Fruit fly (Drosophila melanogaster) whole organism, pupa: ENCODE data around the gene CG17186.
A peak's percentile ranks its signal among the peaks of the same experiment; 100 is the strongest.

Source experiments
- CG10348 ChIP-seq: fragments of 200-800 bp; sonication (Bioruptor generic); IDR thresholded peaks from 2 replicates; pipeline ENCODE4 v1.3.6; 2022; ENCODE audit warnings: missing biosample characterization, missing genetic modification characterization
- CG12605 ChIP-seq: fragments of 200-800 bp; sonication (Bioruptor generic); IDR thresholded peaks from 2 replicates; pipeline ENCODE4 v1.3.6; 2022; ENCODE audit warnings: missing biosample characterization, missing genetic modification characterization
- CG13204 ChIP-seq: fragments of 200-800 bp; sonication (Bioruptor generic); optimal IDR thresholded peaks from 2 replicates; lab custom pipeline; 2018; ENCODE audit warnings: missing biosample characterization, mild to moderate bottlenecking, missing genetic modification characterization, moderate library complexity
- CG14655 ChIP-seq: fragments of 200-800 bp; sonication (Bioruptor generic); optimal IDR thresholded peaks from 3 replicates; lab custom pipeline; 2017; ENCODE audit warnings: mild to moderate bottlenecking, missing biosample characterization, missing genetic modification reagents, missing genetic modification characterization
- CG15710 ChIP-seq: fragments of 200-800 bp; sonication (Bioruptor generic); optimal IDR thresholded peaks from 2 replicates; lab custom pipeline; 2018; ENCODE audit warnings: missing biosample characterization, mild to moderate bottlenecking, missing genetic modification characterization, moderate library complexity
- CG17806 ChIP-seq: fragments of 200-800 bp; sonication (Bioruptor generic); optimal IDR thresholded peaks from 2 replicates; lab custom pipeline; 2018; ENCODE audit warnings: missing biosample characterization, mild to moderate bottlenecking, missing genetic modification characterization, moderate library complexity
- CG32121 ChIP-seq: fragments of 200-800 bp; sonication (Bioruptor generic); IDR thresholded peaks from 2 replicates; pipeline ENCODE4 v1.3.6; 2022; ENCODE audit warnings: missing biosample characterization, missing genetic modification characterization
- CG34367 ChIP-seq: fragments of 200-800 bp; sonication (Bioruptor generic); optimal IDR thresholded peaks from 2 replicates; lab custom pipeline; 2018; ENCODE audit warnings: missing biosample characterization, mild to moderate bottlenecking, missing genetic modification characterization
- CG4496 ChIP-seq: fragments of 200-800 bp; sonication (Bioruptor generic); IDR thresholded peaks from 3 replicates; pipeline ENCODE4 v1.3.6; 2022; ENCODE audit warnings: missing biosample characterization, missing genetic modification characterization
- CG8159 ChIP-seq: fragments of 200-800 bp; sonication (Bioruptor generic); optimal IDR thresholded peaks from 3 replicates; lab custom pipeline; 2018; ENCODE audit warnings: missing biosample characterization, mild to moderate bottlenecking, missing genetic modification characterization, moderate library complexity
- CG8301 ChIP-seq: fragments of 200-800 bp; sonication (Bioruptor generic); optimal IDR thresholded peaks from 2 replicates; lab custom pipeline; 2018; ENCODE audit warnings: missing biosample characterization, mild to moderate bottlenecking, missing genetic modification characterization
- CG9948 ChIP-seq: fragments of 200-800 bp; sonication (Bioruptor generic); optimal IDR thresholded peaks from 2 replicates; lab custom pipeline; 2018; ENCODE audit warnings: missing biosample characterization, mild to moderate bottlenecking, missing genetic modification characterization, moderate library complexity
- D1 ChIP-seq: fragments of 200-800 bp; sonication (Bioruptor generic); optimal IDR thresholded peaks from 2 replicates; lab custom pipeline; 2018; ENCODE audit warnings: missing biosample characterization, mild to moderate bottlenecking, missing genetic modification characterization, moderate library complexity
- EcR ChIP-seq: fragments of 200-800 bp; sonication (Bioruptor generic); optimal IDR thresholded peaks from 3 replicates; lab custom pipeline; 2019; ENCODE audit warnings: missing biosample characterization, missing genetic modification characterization, mild to moderate bottlenecking, moderate library complexity, missing genetic modification reagents
- Ets98B ChIP-seq: fragments of 200-800 bp; sonication (Bioruptor generic); IDR thresholded peaks from 2 replicates; pipeline ENCODE4 v1.3.6; 2022; ENCODE audit warnings: missing biosample characterization, missing genetic modification characterization
- Pif1A ChIP-seq: fragments of 200-800 bp; sonication (Bioruptor generic); optimal IDR thresholded peaks from 3 replicates; lab custom pipeline; 2016; ENCODE audit warnings: missing biosample characterization, missing genetic modification characterization
- Pif1B ChIP-seq: fragments of 200-800 bp; sonication (Bioruptor generic); optimal IDR thresholded peaks from 3 replicates; lab custom pipeline; 2016; ENCODE audit warnings: missing biosample characterization, missing genetic modification characterization
- Snoo ChIP-seq: fragments of 200-800 bp; sonication (Bioruptor generic); optimal IDR thresholded peaks from 3 replicates; lab custom pipeline; 2017; ENCODE audit warnings: missing biosample characterization, mild to moderate bottlenecking, missing genetic modification characterization, inconsistent platforms
- fd96Ca ChIP-seq: fragments of 200-800 bp; sonication (Bioruptor generic); IDR thresholded peaks from 3 replicates; pipeline ENCODE4 v1.3.6; 2022; ENCODE audit warnings: missing biosample characterization, missing genetic modification characterization
- gl ChIP-seq: fragments of 200-800 bp; sonication (Bioruptor generic); optimal IDR thresholded peaks from 2 replicates; lab custom pipeline; 2018; ENCODE audit warnings: missing biosample characterization, mild to moderate bottlenecking, missing genetic modification characterization
- rn ChIP-seq: fragments of 200-800 bp; sonication (Bioruptor generic); IDR thresholded peaks from 2 replicates; pipeline ENCODE4 v1.3.6; 2022; ENCODE audit warnings: missing biosample characterization, missing genetic modification characterization

The CG17186 gene

DNA sequence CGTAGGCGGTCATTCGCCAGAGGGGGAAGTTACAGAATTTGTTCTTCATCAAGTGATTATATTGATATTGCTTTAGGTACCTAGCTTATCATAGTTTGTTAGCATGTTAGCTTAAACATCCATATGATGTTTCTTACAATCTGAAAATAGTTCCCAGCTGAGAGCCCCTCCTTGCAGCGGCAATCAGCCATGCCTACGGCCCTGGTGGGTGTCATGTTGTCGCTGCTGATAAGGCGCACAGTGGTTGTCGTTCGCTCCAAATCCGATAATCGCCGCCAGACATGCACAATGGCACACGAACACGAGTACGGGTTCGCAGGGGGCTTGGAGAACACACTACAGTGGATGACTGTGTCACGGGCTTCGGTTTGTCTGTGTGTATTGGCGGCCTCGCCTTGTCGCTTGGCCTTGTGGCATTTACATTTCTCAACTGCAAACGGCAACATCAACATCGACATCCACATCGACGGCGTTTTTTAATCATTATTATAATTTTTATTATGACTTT is 28.7 kb upstream of the CG17186 start:
- TF ChIP-seq CG8159 (tag; lab: Kevin White, UChicago) (peak; percentile 84), CG34367 (tag; lab: Kevin White, UChicago) (peak; percentile 82), CG10348 (GFP tag; lab: Robert Waterston, UW) (no peak; the same call in 1 of the 2 replicates), CG9948 (tag; lab: Kevin White, UChicago) (peak; percentile 78), CG32121 (GFP tag; lab: Robert Waterston, UW) (peak; percentile 91), fd96Ca (peak; percentile 92), CG13204 (GFP tag; lab: Kevin White, UChicago) (peak; percentile 57), D1 (no peak), Snoo (tag; lab: Kevin White, UChicago) (peak; percentile 87), Pif1A (GFP tag; lab: Kevin White, UChicago) (peak; percentile 83), CG12605 (GFP tag; lab: Robert Waterston, UW) (peak; percentile 77), CG14655 (peak; percentile 83), CG17806 (tag; lab: Kevin White, UChicago) (peak; percentile 78), CG15710 (tag; lab: Kevin White, UChicago) (peak; percentile 85), Ets98B (GFP tag; lab: Robert Waterston, UW) (peak; percentile 83), Pif1B (GFP tag; lab: Kevin White, UChicago) (peak; percentile 69), CG8301 (tag; lab: Kevin White, UChicago) (peak; percentile 78), CG4496 (GFP tag; lab: Robert Waterston, UW) (peak; percentile 94), EcR (GFP tag; lab: Kevin White, UChicago) (peak; percentile 49), gl (tag; lab: Kevin White, UChicago) (peak; percentile 74), rn (no peak; the same call in 1 of the 2 replicates)

dm6 chr3R:19904865-19905373 is 27.6 kb upstream of the CG17186 start, which contains the start of the genes Surf6 and RhoGAP92B:
Gene Surf6, minus strand, starts transcription at chr3R:19904868.
Gene RhoGAP92B, plus strand, starts transcription at chr3R:19905164.
- TF ChIP-seq rn (no peak), CG17806 (tag; lab: Kevin White, UChicago) (peak; percentile 12), fd96Ca (peak; percentile 40; the same call in 1 of the 3 replicates), CG34367 (tag; lab: Kevin White, UChicago) (peak; percentile 44), Pif1B (GFP tag; lab: Kevin White, UChicago) (peak; percentile 30), CG8301 (tag; lab: Kevin White, UChicago) (no peak), CG15710 (tag; lab: Kevin White, UChicago) (peak; percentile 43), CG4496 (GFP tag; lab: Robert Waterston, UW) (peak; percentile 29; the same call in 1 of the 3 replicates), CG32121 (GFP tag; lab: Robert Waterston, UW) (peak; percentile 68), gl (tag; lab: Kevin White, UChicago) (no peak), Snoo (tag; lab: Kevin White, UChicago) (peak; percentile 40), CG8159 (tag; lab: Kevin White, UChicago) (peak; percentile 14), D1 (no peak), EcR (GFP tag; lab: Kevin White, UChicago) (peak; percentile 68), CG12605 (GFP tag; lab: Robert Waterston, UW) (peak; percentile 56; the same call in 1 of the 2 replicates)
- TF ChIP-seq, all 21 proteins: peak for 11

- TF ChIP-seq CG4496 (GFP tag; lab: Robert Waterston, UW) (peak; percentile 26; the same call in 1 of the 3 replicates), CG9948 (tag; lab: Kevin White, UChicago) (no peak), fd96Ca (no peak), D1 (no peak)
- TF ChIP-seq, all 21 proteins: peak for 1
Measured at dm6 chr3R:19902926-19903739, 25.8 kb upstream of the CG17186 start, which contains the start of gene ClpX. Gene ClpX, minus strand, starts transcription at chr3R:19903689.

- no peak for TF ChIP-seq CG15710 (tag; lab: Kevin White, UChicago)
- 0 out of 3 replicates have a peak, but pooled peaks have one; percentile 5 for TF ChIP-seq fd96Ca
Measured at dm6 chr3R:19902328-19902727, 25.0 kb upstream of the CG17186 start.

DNA sequence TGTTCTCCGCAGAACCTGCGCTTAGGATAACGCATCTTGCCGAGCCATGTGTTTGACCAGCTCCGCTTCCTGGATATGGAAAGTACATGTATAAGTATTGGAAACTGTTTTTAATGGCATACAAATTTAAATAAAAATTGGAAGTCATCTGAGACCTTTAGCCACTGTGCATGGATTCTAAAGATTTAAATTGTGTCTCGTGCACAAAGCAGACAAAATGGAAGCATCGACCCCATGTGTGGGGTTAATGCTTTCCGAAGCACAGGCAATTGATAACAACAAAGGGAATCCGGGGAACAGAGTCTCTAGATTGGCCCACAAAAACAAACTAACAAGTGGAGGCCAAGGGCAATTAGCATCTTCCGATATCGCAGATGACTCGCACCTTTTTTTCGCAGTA is 24.4 kb upstream of the CG17186 start:
- no peak for TF ChIP-seq rn
- no peak for TF ChIP-seq fd96Ca
- TF ChIP-seq Ets98B (GFP tag; lab: Robert Waterston, UW), result no peak
- TF ChIP-seq CG12605 (GFP tag; lab: Robert Waterston, UW), result no peak
- TF ChIP-seq Pif1B (GFP tag; lab: Kevin White, UChicago), result no peak
- no peak for TF ChIP-seq CG14655
- TF ChIP-seq EcR (GFP tag; lab: Kevin White, UChicago), result no peak
- no peak for TF ChIP-seq Pif1A (GFP tag; lab: Kevin White, UChicago)
- TF ChIP-seq D1, result no peak
- TF ChIP-seq CG4496 (GFP tag; lab: Robert Waterston, UW), result no peak
- no peak for TF ChIP-seq CG10348 (GFP tag; lab: Robert Waterston, UW)
- no peak for TF ChIP-seq gl (tag; lab: Kevin White, UChicago)
- no peak for TF ChIP-seq CG8301 (tag; lab: Kevin White, UChicago)
- no peak for TF ChIP-seq CG34367 (tag; lab: Kevin White, UChicago)
- TF ChIP-seq CG15710 (tag; lab: Kevin White, UChicago), result no peak
- TF ChIP-seq Snoo (tag; lab: Kevin White, UChicago), result no peak
